Fruit fly (Drosophila melanogaster): ENCODE measurements around the gene Krn.

- TF ChIP-seq Oli (tag; optimal IDR thresholded peaks at IDR 0.05), result no peak
- TF ChIP-seq sob (GFP tag; IDR thresholded peaks at IDR 0.05), result no peak
- no peak for TF ChIP-seq Doc3 (GFP tag; IDR thresholded peaks at IDR 0.05; ENCODE audit: partially characterized antibody)
- TF ChIP-seq ssp (GFP tag; IDR thresholded peaks at IDR 0.05), result no peak
- TF ChIP-seq CG33213 (GFP tag; optimal IDR thresholded peaks at IDR 0.05), result no peak
- no peak for TF ChIP-seq Gug (GFP tag; IDR thresholded peaks at IDR 0.05)
- no peak for TF ChIP-seq Awh (GFP tag; IDR thresholded peaks at IDR 0.05)
- TF ChIP-seq Pdp1 (GFP tag; optimal IDR thresholded peaks at IDR 0.05), result no peak
- no peak for TF ChIP-seq CG1603 (tag; optimal IDR thresholded peaks at IDR 0.05)
- no peak for TF ChIP-seq Hmx (GFP tag; optimal IDR thresholded peaks at IDR 0.05)
These were observed 12.1 kb downstream of the Krn start for dm6 chr3L:17642017-17642416.

All from whole organism, embryonic.